Worm (Caenorhabditis elegans) whole organism, L4 larva: ENCODE data around the gene efl-2.

Experiments used
- lin-38 ChIP-seq: fragments of 200-800 bp; sonication (Bioruptor generic); IDR thresholded peaks from 2 replicates; pipeline ENCODE4 v1.3.6; 2022; ENCODE audit warnings: missing genetic modification reagents, missing genetic modification characterization, missing compliant biosample characterization
- lin-39 ChIP-seq: fragments of 150-350 bp; optimal IDR thresholded peaks from 2 replicates; lab custom pipeline; 2014; ENCODE audit warnings: missing biosample characterization, missing genetic modification reagents, missing genetic modification characterization
- lsy-2 ChIP-seq, 2 experiments: fragments of 150-350 bp in 1 of 2; sonication (generic microtip) in 1 of 2; optimal IDR thresholded peaks; 2 replicates each; lab custom pipeline; 2014 to 2017; ENCODE audit warnings: missing biosample characterization in 2 of 2, missing genetic modification characterization in 2 of 2
- mep-1 ChIP-seq: fragments of 150-350 bp; sonication (generic microtip); optimal IDR thresholded peaks from 3 replicates; lab custom pipeline; 2014; ENCODE audit warnings: missing biosample characterization, missing genetic modification characterization
- mxl-2 ChIP-seq: fragments of 200-800 bp; sonication (Bioruptor generic); conservative IDR thresholded peaks from 2 replicates; pipeline ENCODE4 v1.3.6; 2022; ENCODE audit warnings: missing genetic modification reagents, missing genetic modification characterization, missing compliant biosample characterization

DNA sequence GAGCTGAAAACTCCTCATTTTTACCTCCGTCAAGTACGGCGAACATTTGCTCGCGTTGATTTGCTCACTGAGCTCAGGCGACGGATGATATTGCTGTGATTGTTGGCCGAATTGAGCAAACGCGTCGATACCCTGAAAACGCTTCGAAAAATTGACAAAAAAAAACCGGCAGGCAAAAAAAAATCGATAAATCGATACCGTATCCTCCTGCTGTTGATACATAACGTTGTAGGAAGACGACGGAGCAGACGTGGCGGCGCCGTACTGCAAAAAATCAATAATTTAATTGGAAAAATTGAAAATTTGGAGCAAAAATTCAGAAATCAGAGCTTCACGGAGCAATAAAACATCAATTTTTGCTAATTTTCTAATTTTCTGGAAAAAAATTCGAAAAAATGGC lies 48.9 kb downstream of the efl-2 start:
- no peak for TF ChIP-seq mep-1 (tag; lab: Kevin White, UChicago)
- TF ChIP-seq lin-39 (tag; lab: Kevin White, UChicago) = no peak
- no peak for TF ChIP-seq mxl-2
- no peak for TF ChIP-seq lin-38 (GFP tag; lab: Robert Waterston, UW)
- no peak for TF ChIP-seq lsy-2 (tag; optimal IDR thresholded peaks at IDR 0.05; lab: Kevin White, UChicago)
